Worm (Caenorhabditis elegans) whole organism, L2 larva: ENCODE data around the gene F49E11.7.

ENCODE experiments used
- ama-1 ChIP-seq: fragments of 150-350 bp; optimal IDR thresholded peaks from 2 replicates; lab custom pipeline; 2018; ENCODE audit warnings: inconsistent platforms
- ceh-16 ChIP-seq: fragments of 150-350 bp; optimal IDR thresholded peaks from 2 replicates; lab custom pipeline; 2014; ENCODE audit warnings: missing biosample characterization, missing genetic modification characterization
- elt-1 ChIP-seq: fragments of 150-350 bp; optimal IDR thresholded peaks from 2 replicates; lab custom pipeline; 2014; ENCODE audit warnings: missing biosample characterization, missing genetic modification characterization
- lin-11 ChIP-seq: fragments of 150-350 bp; sonication (generic microtip); optimal IDR thresholded peaks from 2 replicates; lab custom pipeline; 2014; ENCODE audit warnings: missing biosample characterization, missing genetic modification characterization, inconsistent platforms, mixed read lengths
- lsy-2 ChIP-seq, 2 experiments: fragments of 150-350 bp in 1 of 2; sonication (generic microtip) in 1 of 2; optimal IDR thresholded peaks; 2 replicates each; lab custom pipeline; 2014 to 2017; ENCODE audit warnings: missing biosample characterization in 2 of 2, missing genetic modification characterization in 2 of 2
- unc-39 ChIP-seq: fragments of 150-350 bp; optimal IDR thresholded peaks from 2 replicates; lab custom pipeline; 2014; ENCODE audit warnings: missing biosample characterization, missing genetic modification characterization
- zag-1 ChIP-seq: fragments of 150-350 bp; optimal IDR thresholded peaks from 2 replicates; lab custom pipeline; 2014; ENCODE audit warnings: missing biosample characterization, missing genetic modification characterization

DNA sequence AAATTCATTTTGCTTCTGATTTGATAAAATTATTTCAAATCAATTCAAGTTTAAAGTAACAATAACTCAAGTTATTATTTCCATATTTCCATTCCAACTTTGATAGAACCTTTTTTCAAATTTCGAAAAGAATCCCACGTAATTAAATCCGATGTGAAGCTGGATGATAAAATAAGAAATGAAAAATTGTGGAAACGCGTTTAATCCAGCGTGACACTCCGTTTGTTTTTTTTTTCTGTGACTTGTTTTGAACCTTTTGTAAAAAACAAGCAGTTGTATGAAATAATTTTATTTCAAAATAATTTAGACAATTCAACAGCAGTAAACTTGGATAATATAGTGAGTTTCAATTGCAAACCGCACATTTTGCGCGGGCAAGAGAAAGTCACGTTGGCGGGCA is at the start of gene F49E11.7:
- no peak for TF ChIP-seq zag-1 (tag; lab: Kevin White, UChicago)
- TF ChIP-seq ama-1 (lab: Kevin White, UChicago): no peak
- TF ChIP-seq unc-39 (tag; lab: Kevin White, UChicago): no peak
- TF ChIP-seq elt-1: no peak
- no peak for TF ChIP-seq lin-11 (tag; lab: Kevin White, UChicago)
- no peak for TF ChIP-seq ceh-16
- no peak for TF ChIP-seq lsy-2 (tag; optimal IDR thresholded peaks at IDR 0.05; lab: Kevin White, UChicago)
